Fruit fly (Drosophila melanogaster): Measurements from ENCODE around the gene Atg17.

dm6 chr3R:5727724-5728365, 58.3 kb downstream of the Atg17 start:
- TF ChIP-seq CG14711 (tag; optimal IDR thresholded peaks at IDR 0.05) (no peak), CG11617 (GFP tag; optimal IDR thresholded peaks at IDR 0.05) (no peak), toe (GFP tag; optimal IDR thresholded peaks at IDR 0.05) (no peak), cnc (optimal IDR thresholded peaks at IDR 0.05) (no peak), CG33017 (tag; optimal IDR thresholded peaks at IDR 0.05) (no peak), ovo (GFP tag; optimal IDR thresholded peaks at IDR 0.05) (no peak), CG12768 (GFP tag; optimal IDR thresholded peaks at IDR 0.05) (no peak), bab1 (GFP tag; optimal IDR thresholded peaks at IDR 0.05) (no peak), Crg-1 (GFP tag; optimal IDR thresholded peaks at IDR 0.05) (no peak), Mnt (GFP tag; optimal IDR thresholded peaks at IDR 0.05) (no peak), tj (GFP tag; optimal IDR thresholded peaks at IDR 0.05) (no peak), CG1620 (GFP tag; optimal IDR thresholded peaks at IDR 0.05) (no peak), cic (GFP tag; optimal IDR thresholded peaks at IDR 0.05) (no peak)

Data from whole organism, adult.